In the genomic region with DNA sequence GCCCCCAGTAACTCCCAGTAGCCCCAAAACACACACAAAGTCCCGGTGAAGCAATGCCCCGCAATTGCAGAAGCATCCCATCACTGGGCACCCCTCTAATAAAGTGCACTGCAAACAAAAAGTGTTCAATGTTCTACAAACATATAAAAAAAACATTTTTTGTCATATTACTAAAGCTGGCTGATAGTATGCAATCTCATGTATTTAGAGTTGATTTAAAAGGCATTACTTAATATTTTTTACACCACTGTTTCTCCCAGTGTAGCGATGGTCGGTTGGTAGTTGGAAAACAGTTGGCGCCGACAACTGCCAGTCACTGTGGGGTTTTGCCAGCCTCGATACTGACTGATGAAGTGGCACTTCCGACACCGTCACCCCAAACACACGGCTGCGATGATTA, we compare ENCODE assay signal across 1 fruit fly cellular context.
TF ChIP-seq lines count a peak whose summit lies in the region.

No protein-coding gene starts in this region.

TF ChIP-seq in whole organism, embryonic, 481 proteins besides CTCF, POLR2A, EP300 and RAD21 (continued from another document):
- TF ChIP-seq Mrtf (GFP tag; IDR thresholded peaks at IDR 0.05; lab: Robert Waterston, UW) (0 out of 3 replicates have a peak, but pooled peaks have one; percentile 38), CG32772 (GFP tag; IDR thresholded peaks at IDR 0.05; lab: Robert Waterston, UW) (peak; percentile 5; the same call in 1 of the 2 replicates), lab (GFP tag; optimal IDR thresholded peaks at IDR 0.05; lab: Kevin White, UChicago) (peak; percentile 51), CG3847 (GFP tag; IDR thresholded peaks at IDR 0.05; lab: Robert Waterston, UW) (0 out of 2 replicates have a peak, but pooled peaks have one; percentile 4), CG17829 (tag; optimal IDR thresholded peaks at IDR 0.05; lab: Kevin White, UChicago) (no peak), CG14441 (GFP tag; IDR thresholded peaks at IDR 0.05; lab: Robert Waterston, UW) (0 out of 2 replicates have a peak, but pooled peaks have one; percentile 33), CoRest (tag; optimal IDR thresholded peaks at IDR 0.05; lab: Kevin White, UChicago) (peak; percentile 10), Abd-B (GFP tag; optimal IDR thresholded peaks at IDR 0.05; lab: Kevin White, UChicago) (no peak), CG13424 (tag; optimal IDR thresholded peaks at IDR 0.05; lab: Kevin White, UChicago) (peak; percentile 30), CG8944 (GFP tag; optimal IDR thresholded peaks at IDR 0.05; lab: Kevin White, UChicago) (peak; percentile 14), slbo (GFP tag; IDR thresholded peaks at IDR 0.05; lab: Robert Waterston, UW) (peak; percentile 28; the same call in 1 of the 2 replicates), CG32532 (GFP tag; IDR thresholded peaks at IDR 0.05; lab: Robert Waterston, UW) (peak; percentile 44; the same call in 1 of the 2 replicates), jing (GFP tag; optimal IDR thresholded peaks at IDR 0.05; lab: Kevin White, UChicago) (no peak), Oli (tag; optimal IDR thresholded peaks at IDR 0.05; lab: Kevin White, UChicago) (peak; percentile 6)
